Fruit fly (Drosophila melanogaster) whole organism, embryonic: ENCODE results near the gene CG2120.

Experiments
- CG16813 ChIP-seq: fragments of 200-800 bp; sonication (Bioruptor generic); IDR thresholded peaks from 3 replicates; pipeline ENCODE4 v1.3.6; 2022; ENCODE audit warnings: missing biosample characterization, missing genetic modification characterization; ENCODE audit not compliant: partially characterized antibody
- fd64A ChIP-seq: fragments of 200-800 bp; sonication (Bioruptor generic); optimal IDR thresholded peaks from 3 replicates; lab custom pipeline; 2018; ENCODE audit warnings: missing biosample characterization, mild to moderate bottlenecking, missing genetic modification characterization

DNA sequence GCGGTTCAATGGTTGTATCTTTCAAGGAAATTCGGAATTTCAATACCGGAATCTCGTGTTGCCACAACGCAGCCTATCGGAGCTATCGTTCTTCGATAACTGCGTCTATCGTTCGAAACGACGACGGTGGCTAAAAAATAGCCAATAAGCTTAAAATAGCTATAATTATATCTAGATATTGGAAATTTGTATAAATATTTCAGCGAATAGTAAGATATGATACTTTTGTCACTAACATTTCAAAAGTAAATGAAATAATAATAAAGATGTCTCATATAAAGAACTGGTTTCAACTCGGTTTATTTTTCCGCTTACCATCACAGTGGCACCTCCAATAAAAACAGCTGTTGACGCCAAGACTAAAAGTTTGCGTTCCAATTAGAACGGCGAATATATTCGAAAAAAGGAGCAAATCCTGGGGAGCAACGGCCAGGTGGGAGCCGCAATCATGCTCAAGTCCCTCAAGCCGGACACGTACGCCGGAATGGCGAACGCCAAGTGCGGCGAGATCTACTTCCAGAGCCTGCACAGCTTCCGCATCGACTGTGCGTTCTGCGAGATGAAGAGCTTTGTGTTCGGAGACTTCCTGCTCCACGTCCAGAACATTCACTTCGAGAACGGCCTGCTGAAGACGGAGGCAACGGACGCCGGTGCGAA lies 10.0 kb downstream of the CG2120 start, which contains the start of the genes alpha-PheRS and CG2129:
- no peak for TF ChIP-seq fd64A (GFP tag; lab: Kevin White, UChicago)
- TF ChIP-seq CG16813 = 0 out of 3 replicates have a peak, but pooled peaks have one; percentile 33
